Fruit fly (Drosophila melanogaster): ENCODE data around the gene rdgC.

DNA sequence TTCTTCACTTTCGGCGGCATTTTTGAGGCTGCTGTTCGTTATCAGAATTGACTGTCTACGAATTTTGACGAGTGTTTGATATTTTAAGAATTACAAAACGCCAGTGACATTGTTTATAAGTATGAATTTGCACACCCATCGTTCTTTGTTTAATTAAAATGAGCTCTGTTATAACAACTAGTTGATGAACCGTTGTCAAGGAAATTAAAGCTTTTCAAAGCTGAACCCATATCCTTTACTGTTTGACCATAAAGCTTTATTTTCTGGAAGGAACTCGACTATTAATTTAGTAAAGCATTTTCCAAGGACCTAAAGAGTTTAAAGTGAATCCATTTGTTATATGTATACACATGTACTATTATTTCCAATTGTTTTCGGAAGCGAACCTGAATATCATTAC, 27.4 kb downstream of the rdgC start, which contains the start of gene CG17122:
- TF ChIP-seq GATAd (GFP tag; optimal IDR thresholded peaks at IDR 0.05) (no peak), sage (GFP tag; optimal IDR thresholded peaks at IDR 0.05) (no peak), lola (GFP tag; optimal IDR thresholded peaks at IDR 0.05) (no peak), usp (GFP tag; optimal IDR thresholded peaks at IDR 0.05) (no peak), dl (GFP tag; optimal IDR thresholded peaks at IDR 0.05; ENCODE audit: insufficient read depth in 1 of 2, partially characterized antibody in 2 of 2) (no peak), HLH106 (tag; optimal IDR thresholded peaks at IDR 0.05) (no peak), rgr (GFP tag; optimal IDR thresholded peaks at IDR 0.05) (no peak)
